Worm (Caenorhabditis elegans): Measurements from ENCODE around the gene sri-65.
A peak's percentile ranks its signal among the peaks of the same experiment; 100 is the strongest.

Gene sri-65

DNA sequence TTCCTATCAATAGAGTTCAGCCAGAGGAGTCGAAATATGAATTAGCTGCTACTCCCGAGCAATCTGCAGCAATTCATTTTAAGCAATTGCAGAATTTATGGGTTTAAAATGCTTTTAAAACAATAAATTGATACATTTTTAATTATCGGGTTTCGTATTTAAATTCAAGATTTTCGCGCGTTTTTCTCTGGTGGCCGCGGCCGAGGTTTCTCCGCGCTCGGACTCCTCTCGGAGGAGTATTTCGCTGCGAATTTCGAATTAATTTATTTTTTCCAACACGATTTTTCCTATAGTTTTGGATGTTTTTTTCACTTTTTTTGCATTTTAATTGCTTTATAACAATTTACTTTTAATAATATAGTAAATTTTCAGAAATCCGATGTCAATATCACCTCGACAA, 13.4 kb upstream of the sri-65 start, which contains the start of gene F13A7.14 (continued):
- TF ChIP-seq tlf-1 (GFP tag; optimal IDR thresholded peaks at IDR 0.05), result no peak
- no peak for TF ChIP-seq ztf-25 (GFP tag; IDR thresholded peaks at IDR 0.05)
- no peak for TF ChIP-seq pbrm-1 (GFP tag; IDR thresholded peaks at IDR 0.05)
- peak; percentile 61 for TF ChIP-seq akir-1 (GFP tag; optimal IDR thresholded peaks at IDR 0.05)

DNA sequence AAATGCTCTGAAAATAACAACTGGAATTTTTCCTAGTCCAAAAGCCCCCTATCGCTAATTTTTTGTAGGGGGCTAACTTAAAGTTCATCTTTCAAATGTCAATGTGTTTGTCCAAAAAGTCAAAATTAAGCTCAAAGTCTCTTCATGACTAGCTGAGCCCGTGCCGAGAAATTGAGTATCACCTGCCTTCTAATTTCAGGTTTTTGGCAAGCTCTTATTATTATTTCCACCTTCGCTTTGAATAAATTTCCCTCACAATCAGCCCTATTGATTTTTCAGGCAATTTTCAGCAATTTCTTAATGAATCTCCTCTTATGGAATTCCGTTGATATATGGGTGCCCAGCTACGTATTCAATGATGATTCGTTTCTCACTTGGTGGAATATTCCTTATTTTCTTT, 11.2 kb upstream of the sri-65 start, which contains the start of gene sre-36:
Gene sre-36, plus strand, starts transcription at position 301 of the 400 bp plus-strand sequence.
- no peak for TF ChIP-seq somi-1 (GFP tag; optimal IDR thresholded peaks at IDR 0.05)
- TF ChIP-seq nfya-2 (GFP tag; IDR thresholded peaks at IDR 0.05), result no peak
- no peak for TF ChIP-seq madf-6 (GFP tag; IDR thresholded peaks at IDR 0.05)
- TF ChIP-seq dpl-1 (GFP tag; optimal IDR thresholded peaks at IDR 0.05), result no peak
- no peak for TF ChIP-seq F39B2.1 (GFP tag; IDR thresholded peaks at IDR 0.05)
- TF ChIP-seq ceh-91 (GFP tag; IDR thresholded peaks at IDR 0.05), result no peak
- TF ChIP-seq lin-54 (GFP tag; optimal IDR thresholded peaks at IDR 0.05), result no peak
- no peak for TF ChIP-seq zim-3 (tag; optimal IDR thresholded peaks at IDR 0.05)
- no peak for TF ChIP-seq Y67H2A.10 (GFP tag; conservative IDR thresholded peaks at IDR 0.05)
- no peak for TF ChIP-seq egrh-3 (GFP tag; IDR thresholded peaks at IDR 0.05)
- no peak for TF ChIP-seq mes-4 (tag; optimal IDR thresholded peaks at IDR 0.05)
- TF ChIP-seq nhr-120 (GFP tag; IDR thresholded peaks at IDR 0.05), result no peak
- no peak for TF ChIP-seq lin-40 (tag; optimal IDR thresholded peaks at IDR 0.05)

DNA sequence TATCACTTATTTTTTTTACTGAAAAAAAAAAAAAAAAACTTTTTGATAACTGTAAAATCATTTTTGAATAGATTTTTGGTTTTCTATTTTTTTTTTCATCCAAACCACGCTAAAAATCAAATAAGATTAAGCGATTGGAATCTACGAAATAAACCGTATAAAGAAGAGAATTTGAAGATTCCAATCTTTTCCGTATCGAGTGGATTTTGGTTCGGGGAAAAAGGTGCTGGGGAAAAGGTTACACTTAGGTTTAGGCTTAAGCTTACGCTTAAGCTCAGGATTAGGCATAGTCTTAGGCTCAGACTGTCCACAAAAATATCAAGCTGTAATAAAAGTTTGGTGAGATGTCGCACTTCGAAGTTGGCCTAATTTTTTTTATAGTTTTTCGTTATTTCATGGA, 7.6 kb upstream of the sri-65 start, which contains the start of gene F13A7.12:
Gene F13A7.12, plus strand, starts transcription at position 301 of the 400 bp plus-strand sequence.
- no peak for TF ChIP-seq nhr-179 (tag; optimal IDR thresholded peaks at IDR 0.05)
- no peak for TF ChIP-seq lsy-27 (tag; optimal IDR thresholded peaks at IDR 0.05; ENCODE audit: borderline replicate concordance, insufficient read depth)
- no peak for TF ChIP-seq ceh-27 (GFP tag; optimal IDR thresholded peaks at IDR 0.05)
- no peak for TF ChIP-seq F49E8.2 (tag; optimal IDR thresholded peaks at IDR 0.05; ENCODE audit: insufficient read depth)
- TF ChIP-seq mxl-1 (tag; optimal IDR thresholded peaks at IDR 0.05), result no peak
- no peak for TF ChIP-seq F23B12.7 (tag; optimal IDR thresholded peaks at IDR 0.05; ENCODE audit: insufficient read depth)
- no peak for TF ChIP-seq tlf-1 (GFP tag; optimal IDR thresholded peaks at IDR 0.05)
- TF ChIP-seq dpff-1 (tag; optimal IDR thresholded peaks at IDR 0.05), result no peak
- TF ChIP-seq die-1 (tag; optimal IDR thresholded peaks at IDR 0.05), result no peak
- no peak for TF ChIP-seq let-526 (GFP tag; IDR thresholded peaks at IDR 0.05)
- TF ChIP-seq zfh-2 (GFP tag; conservative IDR thresholded peaks at IDR 0.05), result no peak

DNA sequence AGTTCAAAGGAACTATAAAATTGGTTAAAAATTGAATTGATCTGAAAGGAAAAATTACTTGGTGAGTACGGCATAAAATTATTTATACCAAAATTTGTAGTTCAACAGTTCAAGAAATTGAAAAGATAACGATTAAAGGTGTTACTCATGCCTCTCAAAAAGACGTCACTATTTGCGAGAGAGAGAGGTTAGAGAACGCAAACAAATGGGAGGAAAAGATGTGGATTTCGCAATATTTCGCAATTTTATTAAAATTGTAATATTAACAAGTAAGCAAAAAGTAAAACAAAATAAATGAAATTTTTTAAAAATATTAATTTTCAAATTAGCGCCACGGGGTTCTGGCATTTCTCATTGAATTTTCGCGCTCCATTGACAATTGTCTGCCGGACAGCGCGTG, 7.0 kb upstream of the sri-65 start, which contains the start of gene F13A7.11:
Gene F13A7.11, minus strand, starts transcription at position 174 of the 400 bp plus-strand sequence.
- TF ChIP-seq madf-8 (GFP tag; conservative IDR thresholded peaks at IDR 0.05), result no peak
- TF ChIP-seq ceh-91 (GFP tag; IDR thresholded peaks at IDR 0.05), result no peak
- no peak for TF ChIP-seq zfh-2 (GFP tag; conservative IDR thresholded peaks at IDR 0.05)
- TF ChIP-seq F22D6.2 (tag; optimal IDR thresholded peaks at IDR 0.05), result no peak
- TF ChIP-seq lin-54 (GFP tag; optimal IDR thresholded peaks at IDR 0.05), result no peak
- no peak for TF ChIP-seq mxl-1 (tag; optimal IDR thresholded peaks at IDR 0.05)
- peak; percentile 99 for TF ChIP-seq cebp-1 (GFP tag; IDR thresholded peaks at IDR 0.05)
- TF ChIP-seq cebp-1 (tag; optimal IDR thresholded peaks at IDR 0.05), result peak; percentile 99
- no peak for TF ChIP-seq B0035.1 (tag; optimal IDR thresholded peaks at IDR 0.05)
- TF ChIP-seq snpc-4 (GFP tag; optimal IDR thresholded peaks at IDR 0.05), result no peak
- peak in 2 of 4 experiments; percentile 2 to 4 for TF ChIP-seq snpc-4 (tag; optimal IDR thresholded peaks at IDR 0.05)
- no peak for TF ChIP-seq F57A8.1 (GFP tag; optimal IDR thresholded peaks at IDR 0.05)
- TF ChIP-seq rpc-1 (optimal IDR thresholded peaks at IDR 0.05), result no peak
- TF ChIP-seq rpc-1 (tag; optimal IDR thresholded peaks at IDR 0.05), result no peak
- 0 out of 2 replicates have a peak, but pooled peaks have one; percentile 52 for TF ChIP-seq cebp-2 (GFP tag; IDR thresholded peaks at IDR 0.05)
- TF ChIP-seq ztf-18 (tag; optimal IDR thresholded peaks at IDR 0.05), result no peak
- TF ChIP-seq mcd-1 (GFP tag; IDR thresholded peaks at IDR 0.05), result 0 out of 2 replicates have a peak, but pooled peaks have one; percentile 13
- TF ChIP-seq B0261.1 (tag; optimal IDR thresholded peaks at IDR 0.05), result no peak
- no peak for TF ChIP-seq F49E8.2 (tag; optimal IDR thresholded peaks at IDR 0.05; ENCODE audit: insufficient read depth)
- TF ChIP-seq zim-3 (tag; optimal IDR thresholded peaks at IDR 0.05), result no peak
- TF ChIP-seq pha-4 (tag; optimal IDR thresholded peaks at IDR 0.05), result no peak
- TF ChIP-seq Y53F4B.3 (GFP tag; IDR thresholded peaks at IDR 0.05), result no peak
- TF ChIP-seq dox-1 (GFP tag; IDR thresholded peaks at IDR 0.05), result no peak
- no peak for TF ChIP-seq T26A5.8 (tag; optimal IDR thresholded peaks at IDR 0.05)
